Worm (Caenorhabditis elegans): ENCODE measurements around the gene srh-206.

DNA sequence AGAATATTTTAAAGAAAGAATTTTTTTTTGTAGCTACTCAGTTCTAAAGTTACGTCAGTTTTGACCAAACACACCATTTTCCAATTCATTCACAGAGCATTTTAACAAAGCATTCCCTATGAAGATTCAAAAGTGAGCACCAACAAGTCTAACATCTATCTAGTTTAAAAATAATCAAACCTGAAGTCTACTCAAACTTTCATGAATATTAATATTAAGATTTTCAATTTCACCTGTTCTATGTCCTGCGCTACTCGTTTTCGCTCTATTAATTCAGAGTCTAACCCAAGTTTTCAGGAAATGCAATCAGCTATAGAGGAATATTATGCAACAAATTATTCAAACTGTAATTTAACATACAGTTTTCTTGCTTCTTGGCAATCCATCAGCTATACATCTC lies 17.5 kb upstream of the srh-206 start, which contains the start of gene srh-119:
- TF ChIP-seq pha-4 (tag; optimal IDR thresholded peaks at IDR 0.05) (no peak), pax-1 (tag; optimal IDR thresholded peaks at IDR 0.05) (no peak)
